Worm (Caenorhabditis elegans) whole organism, young adult: ENCODE results near the gene rpoa-12.

Experiments used
- B0336.3 ChIP-seq: fragments of 200-800 bp; sonication (Bioruptor generic); IDR thresholded peaks from 2 replicates; pipeline ENCODE4 v1.3.6; 2022; ENCODE audit warnings: missing genetic modification characterization, missing compliant biosample characterization
- F39B2.1 ChIP-seq: fragments of 200-800 bp; sonication (Bioruptor generic); IDR thresholded peaks from 2 replicates; pipeline ENCODE4 v1.3.6; 2022; ENCODE audit warnings: missing genetic modification reagents, missing genetic modification characterization, missing compliant biosample characterization
- F57C9.4 ChIP-seq: sonication (generic microtip); optimal IDR thresholded peaks from 2 replicates; lab custom pipeline; 2017; ENCODE audit warnings: mild to moderate bottlenecking, missing genetic modification characterization, missing compliant biosample characterization
- K11D2.4 ChIP-seq: fragments of 200-800 bp; sonication (Bioruptor generic); IDR thresholded peaks from 2 replicates; pipeline ENCODE4 v1.3.6; 2022; ENCODE audit warnings: missing genetic modification reagents, missing genetic modification characterization, missing compliant biosample characterization
- T07F8.4 ChIP-seq: sonication (generic microtip); optimal IDR thresholded peaks from 2 replicates; lab custom pipeline; 2016; ENCODE audit warnings: mild to moderate bottlenecking, missing genetic modification characterization, moderate library complexity, missing compliant biosample characterization
- Y53G8AR.9 ChIP-seq: fragments of 200-800 bp; sonication (Bioruptor generic); conservative IDR thresholded peaks from 2 replicates; pipeline ENCODE4 v1.3.6; 2022; ENCODE audit warnings: missing genetic modification reagents, missing genetic modification characterization, missing compliant biosample characterization
- attf-5 ChIP-seq: fragments of 200-800 bp; sonication (Bioruptor generic); optimal IDR thresholded peaks from 2 replicates; lab custom pipeline; 2018; ENCODE audit warnings: mild to moderate bottlenecking, missing genetic modification characterization, missing compliant biosample characterization
- bed-1 ChIP-seq: fragments of 200-800 bp; sonication (Bioruptor generic); IDR thresholded peaks from 2 replicates; pipeline ENCODE4 v1.3.6; 2022; ENCODE audit warnings: missing genetic modification reagents, missing genetic modification characterization, missing compliant biosample characterization
- ccch-3 ChIP-seq: fragments of 200-800 bp; sonication (Bioruptor generic); optimal IDR thresholded peaks from 2 replicates; lab custom pipeline; 2018; ENCODE audit warnings: mild to moderate bottlenecking, missing genetic modification characterization, missing compliant biosample characterization
- cebp-1 ChIP-seq, 2 experiments: fragments of 200-800 bp in 1 of 2; sonication (Bioruptor generic) in 1 of 2; sonication (generic microtip) in 1 of 2; IDR thresholded peaks in 1 of 2; optimal IDR thresholded peaks in 1 of 2; 2 replicates each; pipeline versions ENCODE4 v1.3.6 to Lab custom; 2017 to 2022; ENCODE audit warnings: missing compliant biosample characterization in 2 of 2, missing genetic modification characterization in 2 of 2, mild to moderate bottlenecking in 1 of 2, missing genetic modification reagents in 1 of 2, moderate library complexity in 1 of 2
- ceh-100 ChIP-seq: fragments of 200-800 bp; sonication (Bioruptor generic); IDR thresholded peaks from 2 replicates; pipeline ENCODE4 v1.3.6; 2022; ENCODE audit warnings: missing genetic modification reagents, missing genetic modification characterization, missing compliant biosample characterization
- ceh-79 ChIP-seq: sonication (generic microtip); optimal IDR thresholded peaks from 2 replicates; lab custom pipeline; 2017; ENCODE audit warnings: mild to moderate bottlenecking, missing genetic modification characterization, missing compliant biosample characterization
- chd-7 ChIP-seq: sonication (generic microtip); optimal IDR thresholded peaks from 2 replicates; lab custom pipeline; 2016; ENCODE audit warnings: mild to moderate bottlenecking, missing genetic modification characterization, moderate library complexity, missing compliant biosample characterization
- egrh-3 ChIP-seq: fragments of 200-800 bp; sonication (Bioruptor generic); IDR thresholded peaks from 2 replicates; pipeline ENCODE4 v1.3.6; 2022; ENCODE audit warnings: missing genetic modification reagents, missing genetic modification characterization, missing compliant biosample characterization
- ekl-4 ChIP-seq: fragments of 200-800 bp; sonication (Bioruptor generic); IDR thresholded peaks from 2 replicates; pipeline ENCODE4 v1.3.6; 2022; ENCODE audit warnings: missing genetic modification reagents, missing genetic modification characterization, missing compliant biosample characterization
- fkh-3 ChIP-seq: sonication (generic microtip); optimal IDR thresholded peaks from 2 replicates; lab custom pipeline; 2016; ENCODE audit warnings: mild to moderate bottlenecking, missing genetic modification characterization, missing compliant biosample characterization
- hlh-12 ChIP-seq: sonication (generic microtip); optimal IDR thresholded peaks from 2 replicates; lab custom pipeline; 2016; ENCODE audit warnings: missing genetic modification characterization, missing compliant biosample characterization
- hmg-1.2 ChIP-seq: fragments of 200-800 bp; sonication (Bioruptor generic); IDR thresholded peaks from 2 replicates; pipeline ENCODE4 v1.3.6; 2022; ENCODE audit warnings: missing genetic modification reagents, missing genetic modification characterization, missing compliant biosample characterization
- hsf-1 ChIP-seq: fragments of 200-800 bp; sonication (Bioruptor generic); IDR thresholded peaks from 2 replicates; pipeline ENCODE4 v1.3.6; 2022; ENCODE audit warnings: missing genetic modification reagents, missing genetic modification characterization, missing compliant biosample characterization
- let-526 ChIP-seq: fragments of 200-800 bp; sonication (Bioruptor generic); IDR thresholded peaks from 2 replicates; pipeline ENCODE4 v1.3.6; 2022; ENCODE audit warnings: missing genetic modification reagents, missing genetic modification characterization, missing compliant biosample characterization
- lin-26 ChIP-seq: fragments of 200-800 bp; sonication (Bioruptor generic); IDR thresholded peaks from 2 replicates; pipeline ENCODE4 v1.3.6; 2022; ENCODE audit warnings: missing genetic modification reagents, missing genetic modification characterization, missing compliant biosample characterization
- madf-10 ChIP-seq: sonication (generic microtip); optimal IDR thresholded peaks from 2 replicates; lab custom pipeline; 2016; ENCODE audit warnings: mild to moderate bottlenecking, missing genetic modification characterization, missing compliant biosample characterization
- madf-3 ChIP-seq: fragments of 200-800 bp; sonication (Bioruptor generic); IDR thresholded peaks from 2 replicates; pipeline ENCODE4 v1.3.6; 2022; ENCODE audit warnings: missing genetic modification reagents, missing genetic modification characterization, missing compliant biosample characterization
- madf-6 ChIP-seq: fragments of 200-800 bp; sonication (Bioruptor generic); IDR thresholded peaks from 2 replicates; pipeline ENCODE4 v1.3.6; 2022; ENCODE audit warnings: missing genetic modification reagents, missing genetic modification characterization, missing compliant biosample characterization
- madf-8 ChIP-seq: fragments of 200-800 bp; sonication (Bioruptor generic); conservative IDR thresholded peaks from 2 replicates; pipeline ENCODE4 v1.3.6; 2022; ENCODE audit warnings: missing genetic modification reagents, missing genetic modification characterization, missing compliant biosample characterization
- mcd-1 ChIP-seq: fragments of 200-800 bp; sonication (Bioruptor generic); IDR thresholded peaks from 2 replicates; pipeline ENCODE4 v1.3.6; 2022; ENCODE audit warnings: missing genetic modification reagents, missing genetic modification characterization, missing compliant biosample characterization
- nfya-1 ChIP-seq: sonication (generic microtip); optimal IDR thresholded peaks from 2 replicates; lab custom pipeline; 2017; ENCODE audit warnings: antibody characterized with exemption, missing compliant biosample characterization, missing genetic modification characterization, borderline replicate concordance; ENCODE audit not compliant: insufficient read depth
- nfyb-1 ChIP-seq: fragments of 200-800 bp; sonication (Bioruptor generic); IDR thresholded peaks from 2 replicates; pipeline ENCODE4 v1.3.6; 2022; ENCODE audit warnings: missing genetic modification reagents, missing genetic modification characterization, missing compliant biosample characterization
- pbrm-1 ChIP-seq: fragments of 200-800 bp; sonication (Bioruptor generic); IDR thresholded peaks from 2 replicates; pipeline ENCODE4 v1.3.6; 2022; ENCODE audit warnings: missing genetic modification reagents, missing genetic modification characterization, missing compliant biosample characterization
- rpc-1 ChIP-seq, 2 experiments: fragments of 150-350 bp in 1 of 2; sonication (generic microtip) in 1 of 2; optimal IDR thresholded peaks; 2 replicates each; lab custom pipeline; 2014 to 2018; ENCODE audit warnings: missing biosample characterization in 1 of 2, missing genetic modification characterization in 1 of 2, missing genetic modification reagents in 1 of 2, missing genotype in 1 of 2
- sdz-38 ChIP-seq: sonication (generic microtip); optimal IDR thresholded peaks from 2 replicates; lab custom pipeline; 2016; ENCODE audit warnings: missing genotype, missing genetic modification characterization, missing compliant biosample characterization
- snpc-3.4 ChIP-seq: sonication (generic microtip); optimal IDR thresholded peaks from 2 replicates; lab custom pipeline; 2017; ENCODE audit warnings: missing genetic modification characterization, mild to moderate bottlenecking, missing compliant biosample characterization, antibody characterized with exemption, moderate library complexity, missing genotype, missing genetic modification reagents
- snpc-4 ChIP-seq, 5 experiments: fragments of 150-350 bp in 1 of 5; sonication (generic microtip) in 4 of 5; optimal IDR thresholded peaks; 2 replicates each; lab custom pipeline; 2014 to 2018; ENCODE audit warnings: missing genetic modification characterization in 5 of 5, missing biosample characterization in 3 of 5, antibody characterized with exemption in 2 of 5, mild to moderate bottlenecking in 2 of 5, missing compliant biosample characterization in 2 of 5, missing genotype in 2 of 5, moderate library complexity in 2 of 5, missing genetic modification reagents in 1 of 5
- sptf-2 ChIP-seq: fragments of 200-800 bp; sonication (Bioruptor generic); optimal IDR thresholded peaks from 2 replicates; lab custom pipeline; 2018; ENCODE audit warnings: mild to moderate bottlenecking, missing genetic modification characterization, missing compliant biosample characterization
- tbp1 ChIP-seq: fragments of 200-800 bp; sonication (Bioruptor generic); optimal IDR thresholded peaks from 2 replicates; lab custom pipeline; 2018; ENCODE audit warnings: mild to moderate bottlenecking, missing genetic modification characterization, missing compliant biosample characterization
- tbx-9 ChIP-seq: sonication (generic microtip); optimal IDR thresholded peaks from 2 replicates; lab custom pipeline; 2016; ENCODE audit warnings: borderline replicate concordance, missing genetic modification characterization, inconsistent platforms, missing compliant biosample characterization
- zfh-2 ChIP-seq: fragments of 200-800 bp; sonication (Bioruptor generic); conservative IDR thresholded peaks from 2 replicates; pipeline ENCODE4 v1.3.6; 2022; ENCODE audit warnings: missing genetic modification reagents, missing genetic modification characterization, missing compliant biosample characterization
- zim-3 ChIP-seq: sonication (generic microtip); optimal IDR thresholded peaks from 2 replicates; lab custom pipeline; 2017; ENCODE audit warnings: mild to moderate bottlenecking, missing genetic modification characterization, moderate library complexity, missing compliant biosample characterization
- ztf-25 ChIP-seq: fragments of 200-800 bp; sonication (Bioruptor generic); IDR thresholded peaks from 2 replicates; pipeline ENCODE4 v1.3.6; 2022; ENCODE audit warnings: missing genetic modification reagents, missing genetic modification characterization, missing compliant biosample characterization
- ztf-28 ChIP-seq: fragments of 200-800 bp; sonication (Bioruptor generic); IDR thresholded peaks from 2 replicates; pipeline ENCODE4 v1.3.6; 2022; ENCODE audit warnings: missing genetic modification reagents, missing genetic modification characterization, missing compliant biosample characterization

Gene rpoa-12

ce11 chrV:14426013-14426412, 2.9 kb upstream of the rpoa-12 start:
- TF ChIP-seq ceh-79 (tag; lab: Kevin White, UChicago): no peak

- TF ChIP-seq ceh-100 (GFP tag; lab: Robert Waterston, UW) (peak; percentile 78), ccch-3 (GFP tag; lab: Kevin White, UChicago) (no peak), mcd-1 (0 out of 2 replicates have a peak, but pooled peaks have one; percentile 20), nfyb-1 (GFP tag; lab: Robert Waterston, UW) (no peak), snpc-3.4 (tag; lab: Kevin White, UChicago) (peak; percentile 14), madf-6 (GFP tag; lab: Robert Waterston, UW) (peak; percentile 31; the same call in 1 of the 2 replicates), fkh-3 (tag; lab: Kevin White, UChicago) (no peak), rpc-1 (optimal IDR thresholded peaks at IDR 0.05; lab: Kevin White, UChicago) (peak; percentile 11), rpc-1 (tag; optimal IDR thresholded peaks at IDR 0.05; lab: Kevin White, UChicago) (no peak)
Measured at ce11 chrV:14424958-14425492, 1.9 kb upstream of the rpoa-12 start, which contains the start of gene rrsr-1. Gene rrsr-1, minus strand, starts transcription at chrV:14425008.

- TF ChIP-seq K11D2.4 (GFP tag; lab: Robert Waterston, UW) (no peak), cebp-1 (GFP tag; IDR thresholded peaks at IDR 0.05; lab: Robert Waterston, UW) (no peak), cebp-1 (tag; optimal IDR thresholded peaks at IDR 0.05; lab: Kevin White, UChicago) (no peak), hsf-1 (GFP tag; lab: Robert Waterston, UW) (0 out of 2 replicates have a peak, but pooled peaks have one; percentile 30), zfh-2 (GFP tag; lab: Robert Waterston, UW) (0 out of 2 replicates have a peak, but pooled peaks have one; percentile 16), snpc-3.4 (tag; lab: Kevin White, UChicago) (no peak), B0336.3 (0 out of 2 replicates have a peak, but pooled peaks have one; percentile 46), ceh-100 (GFP tag; lab: Robert Waterston, UW) (no peak), chd-7 (peak; percentile 57), zim-3 (tag; lab: Kevin White, UChicago) (no peak), tbp1 (no peak), F39B2.1 (GFP tag; lab: Robert Waterston, UW) (0 out of 2 replicates have a peak, but pooled peaks have one; percentile 18), rpc-1 (optimal IDR thresholded peaks at IDR 0.05; lab: Kevin White, UChicago) (no peak), rpc-1 (tag; optimal IDR thresholded peaks at IDR 0.05; lab: Kevin White, UChicago) (no peak), hmg-1.2 (GFP tag; lab: Robert Waterston, UW) (0 out of 2 replicates have a peak, but pooled peaks have one; percentile 24), ekl-4 (GFP tag; lab: Robert Waterston, UW) (peak; percentile 72; the same call in 1 of the 2 replicates), ztf-28 (GFP tag; lab: Robert Waterston, UW) (no peak), hlh-12 (no peak), F57C9.4 (no peak), egrh-3 (GFP tag; lab: Robert Waterston, UW) (no peak), pbrm-1 (0 out of 2 replicates have a peak, but pooled peaks have one; percentile 25), sdz-38 (tag; lab: Kevin White, UChicago) (no peak), bed-1 (GFP tag; lab: Robert Waterston, UW) (0 out of 2 replicates have a peak, but pooled peaks have one; percentile 40), let-526 (GFP tag; lab: Robert Waterston, UW) (no peak), sptf-2 (GFP tag; lab: Kevin White, UChicago) (no peak), nfya-1 (no peak), nfyb-1 (GFP tag; lab: Robert Waterston, UW) (peak; percentile 18; the same call in 1 of the 2 replicates), snpc-4 (GFP tag; optimal IDR thresholded peaks at IDR 0.05; lab: Kevin White, UChicago) (no peak), snpc-4 (tag; optimal IDR thresholded peaks at IDR 0.05; lab: Kevin White, UChicago) (no peak), attf-5 (GFP tag; lab: Kevin White, UChicago) (no peak), tbx-9 (tag; lab: Kevin White, UChicago) (no peak), madf-3 (peak; percentile 74; the same call in 1 of the 2 replicates), madf-6 (GFP tag; lab: Robert Waterston, UW) (peak; percentile 49), lin-26 (GFP tag; lab: Robert Waterston, UW) (peak; percentile 52; the same call in 1 of the 2 replicates), madf-10 (no peak), madf-8 (GFP tag; lab: Robert Waterston, UW) (no peak), mcd-1 (peak; percentile 37; the same call in 1 of the 2 replicates), ztf-25 (GFP tag; lab: Robert Waterston, UW) (0 out of 2 replicates have a peak, but pooled peaks have one; percentile 19), T07F8.4 (tag; lab: Kevin White, UChicago) (no peak), Y53G8AR.9 (GFP tag; lab: Robert Waterston, UW) (peak; percentile 39; the same call in 1 of the 2 replicates)
Measured at ce11 chrV:14422317-14422716, 787 bp downstream of the rpoa-12 start, which contains the start of gene pas-1. Gene pas-1, minus strand, starts transcription at chrV:14422618.
